Fruit fly (Drosophila melanogaster) whole organism, adult: ENCODE data around the gene CG43136.
A peak's percentile ranks its signal among the peaks of the same experiment; 100 is the strongest.

Experiments
- CG11617 ChIP-seq: fragments of 200-800 bp; sonication (Bioruptor generic); optimal IDR thresholded peaks from 2 replicates; lab custom pipeline; 2017; ENCODE audit warnings: mild to moderate bottlenecking, missing biosample characterization, missing genetic modification reagents, missing genetic modification characterization
- CG12768 ChIP-seq: fragments of 200-800 bp; sonication (Bioruptor generic); optimal IDR thresholded peaks from 2 replicates; lab custom pipeline; 2017; ENCODE audit warnings: missing biosample characterization, missing genetic modification characterization, mild to moderate bottlenecking, moderate library complexity, missing genetic modification reagents
- CG14711 ChIP-seq: fragments of 200-800 bp; sonication (Bioruptor generic); optimal IDR thresholded peaks from 2 replicates; lab custom pipeline; 2018; ENCODE audit warnings: missing biosample characterization, mild to moderate bottlenecking, missing genetic modification characterization, moderate library complexity
- CG1620 ChIP-seq: fragments of 200-800 bp; sonication (Bioruptor generic); optimal IDR thresholded peaks from 2 replicates; lab custom pipeline; 2016; ENCODE audit warnings: missing biosample characterization, missing genetic modification characterization
- CG33017 ChIP-seq: fragments of 200-800 bp; sonication (Bioruptor generic); optimal IDR thresholded peaks from 2 replicates; lab custom pipeline; 2018; ENCODE audit warnings: missing biosample characterization, mild to moderate bottlenecking, missing genetic modification characterization, moderate library complexity
- CG5204 ChIP-seq: fragments of 200-800 bp; sonication (Bioruptor generic); optimal IDR thresholded peaks from 2 replicates; lab custom pipeline; 2016; ENCODE audit warnings: missing biosample characterization, missing genetic modification characterization
- CG7045 ChIP-seq: fragments of 200-800 bp; sonication (Bioruptor generic); optimal IDR thresholded peaks from 2 replicates; lab custom pipeline; 2017; ENCODE audit warnings: missing biosample characterization, mild to moderate bottlenecking, missing genetic modification characterization
- CG7101 ChIP-seq: fragments of 200-800 bp; sonication (Bioruptor generic); optimal IDR thresholded peaks from 2 replicates; lab custom pipeline; 2018; ENCODE audit warnings: missing biosample characterization, mild to moderate bottlenecking, missing genetic modification characterization, moderate library complexity
- Clk ChIP-seq: fragments of 200-800 bp; sonication (Bioruptor generic); optimal IDR thresholded peaks from 2 replicates; lab custom pipeline; 2017; ENCODE audit warnings: missing biosample characterization, missing genetic modification characterization
- Crg-1 ChIP-seq: fragments of 200-800 bp; sonication (Bioruptor generic); optimal IDR thresholded peaks from 2 replicates; lab custom pipeline; 2016; ENCODE audit warnings: missing biosample characterization, missing genetic modification characterization
- Hr96 ChIP-seq: fragments of 200-800 bp; sonication (Bioruptor generic); optimal IDR thresholded peaks from 2 replicates; lab custom pipeline; 2016; ENCODE audit warnings: missing biosample characterization, missing genetic modification characterization
- Mnt ChIP-seq: fragments of 200-800 bp; sonication (Bioruptor generic); optimal IDR thresholded peaks from 2 replicates; lab custom pipeline; 2016; ENCODE audit warnings: missing biosample characterization, mild to moderate bottlenecking, missing genetic modification characterization
- bab1 ChIP-seq: fragments of 200-800 bp; sonication (Bioruptor generic); optimal IDR thresholded peaks from 3 replicates; lab custom pipeline; 2019; ENCODE audit warnings: missing biosample characterization, mild to moderate bottlenecking, missing genetic modification characterization, moderate library complexity
- cic ChIP-seq: fragments of 200-800 bp; sonication (Bioruptor generic); optimal IDR thresholded peaks from 2 replicates; lab custom pipeline; 2017; ENCODE audit warnings: missing biosample characterization, mild to moderate bottlenecking, missing genetic modification characterization, moderate library complexity
- cnc ChIP-seq, 2 experiments: fragments of >200 bp; optimal IDR thresholded peaks; 2 replicates each; lab custom pipeline; 2017
- kay ChIP-seq: fragments of 200-800 bp; sonication (Bioruptor generic); peaks from one replicate; lab custom pipeline; 2016; ENCODE audit warnings: missing biosample characterization, missing genetic modification characterization, borderline replicate concordance
- ovo ChIP-seq: fragments of 200-800 bp; sonication (Bioruptor generic); optimal IDR thresholded peaks from 2 replicates; lab custom pipeline; 2016; ENCODE audit warnings: missing biosample characterization, missing genetic modification characterization
- pad ChIP-seq: fragments of 200-800 bp; sonication (Bioruptor generic); optimal IDR thresholded peaks from 3 replicates; lab custom pipeline; 2017; ENCODE audit warnings: missing biosample characterization, missing genetic modification characterization, mild to moderate bottlenecking, moderate library complexity, missing genetic modification reagents
- tj ChIP-seq: fragments of 200-800 bp; sonication (Bioruptor generic); optimal IDR thresholded peaks from 3 replicates; lab custom pipeline; 2017; ENCODE audit warnings: missing biosample characterization, mild to moderate bottlenecking, missing genetic modification characterization, moderate library complexity
- toe ChIP-seq: fragments of 200-800 bp; sonication (Bioruptor generic); optimal IDR thresholded peaks from 2 replicates; lab custom pipeline; 2016; ENCODE audit warnings: missing biosample characterization, missing genetic modification characterization

Gene CG43136

DNA sequence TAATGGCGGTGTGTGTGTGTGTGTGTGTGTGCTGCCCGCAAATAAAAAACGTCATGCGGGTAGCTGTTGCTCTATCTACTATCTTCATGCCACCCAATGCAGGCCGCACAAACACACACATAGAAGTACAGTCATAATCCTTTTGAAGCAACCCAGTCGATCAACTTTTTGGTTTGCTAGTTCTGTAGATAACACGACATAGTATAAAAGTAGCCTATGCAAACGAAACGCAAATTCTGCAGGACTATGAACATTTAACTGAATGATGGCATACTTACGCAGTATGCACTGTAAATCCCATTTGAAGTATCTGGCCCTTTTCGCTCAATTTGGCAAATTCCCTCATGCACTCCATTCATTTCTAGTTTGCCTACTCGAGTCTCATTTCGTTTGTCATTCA is 12.5 kb downstream of the CG43136 start:
- TF ChIP-seq CG7101 (no peak), ovo (GFP tag; lab: Kevin White, UChicago) (no peak)

DNA sequence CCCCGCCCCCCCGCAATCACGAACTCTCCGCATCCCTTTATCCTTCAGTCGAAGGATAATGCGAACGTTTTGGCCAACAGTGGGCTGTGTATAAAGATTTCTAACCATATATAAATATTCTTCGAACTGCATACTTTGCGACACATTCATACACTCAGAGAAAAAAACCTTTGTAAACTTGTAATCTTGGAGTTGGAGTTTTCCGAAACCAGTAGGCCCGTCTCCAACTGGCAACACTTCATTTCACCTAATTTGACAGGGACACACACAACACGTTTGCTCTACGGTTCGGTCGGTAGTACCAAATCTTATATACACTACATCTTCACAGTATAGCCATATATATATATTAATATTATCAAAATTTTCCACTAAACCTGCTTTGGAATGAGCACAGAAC is 15.2 kb downstream of the CG43136 start, which contains the start of gene CG15764:
Gene CG15764, plus strand, starts transcription at position 301 of the 400 bp plus-strand sequence.
- TF ChIP-seq Crg-1 (GFP tag; lab: Kevin White, UChicago) (no peak), Clk (GFP tag; lab: Kevin White, UChicago) (no peak), Hr96 (GFP tag; lab: Kevin White, UChicago) (no peak), bab1 (GFP tag; lab: Kevin White, UChicago) (no peak)

DNA sequence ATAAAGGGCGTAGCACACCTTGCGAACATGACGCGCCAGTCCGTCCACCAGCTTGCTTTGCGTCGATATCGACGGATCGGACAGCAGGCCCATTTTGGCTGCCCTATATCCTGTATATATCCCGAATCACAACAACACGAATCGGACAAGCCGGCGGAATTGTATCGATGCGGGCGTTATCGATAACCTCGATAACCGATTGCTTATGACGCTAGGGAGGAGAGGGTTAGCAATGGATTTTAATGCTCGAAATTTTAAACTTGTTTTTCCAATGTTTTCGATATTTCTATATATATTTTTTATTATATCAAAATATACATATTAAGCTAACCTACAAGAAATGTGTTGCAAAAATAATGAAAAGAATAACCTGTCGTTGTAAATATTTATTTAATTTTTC is 19.6 kb downstream of the CG43136 start, which contains the start of gene GAA1:
Gene GAA1, minus strand, starts transcription at position 194 of the 400 bp plus-strand sequence.
- peak; percentile 3 for TF ChIP-seq Mnt (GFP tag; lab: Kevin White, UChicago)
- no peak for TF ChIP-seq Clk (GFP tag; lab: Kevin White, UChicago)
- peak; percentile 53 for TF ChIP-seq bab1 (GFP tag; lab: Kevin White, UChicago)
- peak; percentile 57 for TF ChIP-seq CG14711 (tag; lab: Kevin White, UChicago)
- TF ChIP-seq CG7101, result peak; percentile 8
- TF ChIP-seq CG11617, result peak; percentile 11

DNA sequence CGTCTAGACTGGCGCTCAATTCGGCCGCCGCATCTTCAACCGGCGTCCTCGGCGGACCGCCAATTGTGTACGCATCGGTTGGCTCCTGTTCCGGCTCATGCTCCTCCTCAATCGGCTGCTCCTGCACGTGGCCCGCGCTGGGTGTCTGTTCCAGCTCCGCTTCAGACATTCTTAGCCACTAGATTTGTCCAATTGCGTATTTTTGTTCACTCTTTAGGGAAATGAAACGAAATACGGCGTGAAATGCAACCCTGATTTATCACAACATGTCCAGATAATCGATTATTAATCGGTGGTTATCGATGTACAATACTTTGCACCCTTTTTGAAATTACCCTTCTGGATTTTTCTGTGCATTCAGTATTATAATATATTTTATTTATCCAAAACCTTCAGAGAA is 23.0 kb downstream of the CG43136 start, which contains the start of gene mof:
Gene mof, minus strand, starts transcription at position 270 of the 400 bp plus-strand sequence.
- TF ChIP-seq CG11617 (no peak), bab1 (GFP tag; lab: Kevin White, UChicago) (peak; percentile 74), CG12768 (GFP tag; lab: Kevin White, UChicago) (no peak), Mnt (GFP tag; lab: Kevin White, UChicago) (peak; percentile 17)

DNA sequence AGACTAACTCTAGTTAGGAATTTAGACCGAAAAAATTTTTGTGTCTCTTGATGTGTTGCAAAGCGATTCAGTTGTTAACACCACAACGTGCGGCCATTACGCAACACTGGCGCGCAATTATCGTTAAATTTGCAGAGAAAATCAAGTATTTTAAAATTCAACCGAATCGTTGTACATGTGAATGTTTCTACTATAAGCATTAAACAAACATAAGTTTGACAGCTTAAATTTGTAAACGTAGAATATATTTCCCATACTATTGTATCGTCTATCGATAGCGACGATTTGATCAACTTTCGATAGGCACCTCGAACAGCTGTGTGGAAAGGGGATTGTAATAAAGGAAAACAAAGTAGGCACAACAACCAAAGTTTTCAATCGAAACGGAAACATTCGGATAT is 26.0 kb downstream of the CG43136 start, which contains the start of the genes Usp30 and CG16721:
Gene Usp30, minus strand, starts transcription at position 245 of the 401 bp plus-strand sequence.
Gene CG16721, plus strand, starts transcription at position 327 of the 401 bp plus-strand sequence.
- no peak for TF ChIP-seq Hr96 (GFP tag; lab: Kevin White, UChicago)
- peak; percentile 68 for TF ChIP-seq CG12768 (GFP tag; lab: Kevin White, UChicago)
- TF ChIP-seq CG11617, result peak; percentile 69
- peak; percentile 80 for TF ChIP-seq bab1 (GFP tag; lab: Kevin White, UChicago)
- TF ChIP-seq CG7101, result peak; percentile 85
- TF ChIP-seq toe (GFP tag; lab: Kevin White, UChicago), result peak; percentile 37
- no peak for TF ChIP-seq Clk (GFP tag; lab: Kevin White, UChicago)
- no peak for TF ChIP-seq cnc (optimal IDR thresholded peaks at IDR 0.05; lab: Kevin White, UChicago)
- TF ChIP-seq CG14711 (tag; lab: Kevin White, UChicago), result peak; percentile 76
- peak; percentile 24 for TF ChIP-seq tj
- TF ChIP-seq CG5204 (GFP tag; lab: Kevin White, UChicago), result no peak
- TF ChIP-seq Mnt (GFP tag; lab: Kevin White, UChicago), result peak; percentile 86
- TF ChIP-seq ovo (GFP tag; lab: Kevin White, UChicago), result peak; percentile 55
- peak; percentile 22 for TF ChIP-seq CG7045 (GFP tag; lab: Kevin White, UChicago)
- TF ChIP-seq CG1620, result peak; percentile 89
- TF ChIP-seq cic, result peak; percentile 48
- no peak for TF ChIP-seq kay (GFP tag; lab: Kevin White, UChicago)
- peak; percentile 95 for TF ChIP-seq Crg-1 (GFP tag; lab: Kevin White, UChicago)
- peak; percentile 83 for TF ChIP-seq pad (GFP tag; lab: Kevin White, UChicago)
- TF ChIP-seq CG33017 (tag; lab: Kevin White, UChicago), result peak; percentile 71

DNA sequence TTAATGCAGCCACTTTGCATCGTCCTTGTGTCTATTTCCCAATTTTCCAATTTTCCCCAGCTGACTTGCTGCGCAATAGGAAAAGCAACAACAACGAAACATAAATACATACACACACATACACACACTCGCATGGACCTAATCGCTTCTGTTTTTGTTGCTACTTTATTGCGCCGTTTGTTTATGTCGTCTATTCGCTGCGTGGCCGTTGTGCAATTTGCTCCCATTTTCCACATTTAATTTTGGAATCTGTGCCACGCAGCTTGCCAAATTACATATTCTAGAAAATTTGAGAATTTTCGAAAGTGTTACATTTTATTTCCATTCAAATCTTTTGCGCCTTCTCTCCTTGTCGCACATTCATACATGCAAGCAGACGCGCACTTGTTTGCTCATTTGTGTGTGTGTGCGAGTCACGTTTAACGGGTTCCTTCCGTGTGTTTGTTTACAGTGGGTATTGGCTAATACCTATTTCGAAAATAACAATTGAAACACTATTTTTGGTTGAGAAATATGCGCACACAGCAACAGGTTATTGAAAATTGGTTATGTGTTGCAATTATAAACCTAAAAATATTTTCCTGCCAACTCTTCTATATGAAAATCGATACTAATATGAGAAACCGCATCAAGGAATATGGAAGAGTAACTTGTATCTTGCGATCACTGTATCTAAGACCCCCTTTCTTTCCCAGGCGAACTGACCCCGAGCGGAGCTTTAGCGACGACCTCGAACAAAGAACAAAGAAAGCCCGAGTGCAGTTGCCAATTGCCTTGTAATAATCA is 26.8 kb downstream of the CG43136 start:
- TF ChIP-seq tj (peak; percentile 54), Crg-1 (GFP tag; lab: Kevin White, UChicago) (peak; percentile 70), CG7045 (GFP tag; lab: Kevin White, UChicago) (peak; percentile 65), toe (GFP tag; lab: Kevin White, UChicago) (peak; percentile 63), bab1 (GFP tag; lab: Kevin White, UChicago) (peak; percentile 90), CG12768 (GFP tag; lab: Kevin White, UChicago) (peak; percentile 76), ovo (GFP tag; lab: Kevin White, UChicago) (peak; percentile 94), Clk (GFP tag; lab: Kevin White, UChicago) (peak; percentile 33), Hr96 (GFP tag; lab: Kevin White, UChicago) (no peak), CG7101 (peak; percentile 82), cic (peak; percentile 7), CG5204 (GFP tag; lab: Kevin White, UChicago) (no peak), CG11617 (peak; percentile 65), Mnt (GFP tag; lab: Kevin White, UChicago) (peak; percentile 89), CG1620 (peak; percentile 64), CG33017 (tag; lab: Kevin White, UChicago) (peak; percentile 80), pad (GFP tag; lab: Kevin White, UChicago) (peak; percentile 65), CG14711 (tag; lab: Kevin White, UChicago) (peak; percentile 78), cnc (optimal IDR thresholded peaks at IDR 0.05; lab: Kevin White, UChicago) (no peak), kay (GFP tag; lab: Kevin White, UChicago) (no peak)
